Worm (Caenorhabditis elegans): ENCODE measurements around the gene T09D3.8.

ce11 chrV:5408921-5409320, 44.0 kb downstream of the T09D3.8 start:
- TF ChIP-seq ref-1 (GFP tag; conservative IDR thresholded peaks at IDR 0.05) (no peak), med-1 (GFP tag; optimal IDR thresholded peaks at IDR 0.05; ENCODE audit: insufficient read depth) (no peak), ztf-29 (GFP tag; IDR thresholded peaks at IDR 0.05) (no peak), T22C8.4 (GFP tag; IDR thresholded peaks at IDR 0.05) (no peak), cog-1 (tag; optimal IDR thresholded peaks at IDR 0.05) (no peak)
